Worm (Caenorhabditis elegans) whole organism, L3 larva: ENCODE data around the gene F25F2.1.

ENCODE experiments used
- R02D3.7 ChIP-seq: fragments of 150-350 bp; optimal IDR thresholded peaks from 2 replicates; lab custom pipeline; 2014; ENCODE audit warnings: missing biosample characterization, missing genetic modification characterization
- ZK546.5 ChIP-seq: sonication (generic microtip); optimal IDR thresholded peaks from 2 replicates; lab custom pipeline; 2017; ENCODE audit warnings: missing biosample characterization, missing genetic modification characterization
- aly-2 ChIP-seq: fragments of 150-350 bp; optimal IDR thresholded peaks from 2 replicates; lab custom pipeline; 2014; ENCODE audit warnings: missing biosample characterization, missing genetic modification characterization
- ama-1 ChIP-seq: fragments of 150-350 bp; optimal IDR thresholded peaks from 2 replicates; lab custom pipeline; 2018
- ceh-16 ChIP-seq: sonication (generic microtip); optimal IDR thresholded peaks from 2 replicates; lab custom pipeline; 2017; ENCODE audit warnings: missing biosample characterization, missing genetic modification characterization
- ceh-28 ChIP-seq: fragments of 150-350 bp; optimal IDR thresholded peaks from 2 replicates; lab custom pipeline; 2014; ENCODE audit warnings: missing biosample characterization, missing genetic modification reagents, missing genetic modification characterization
- ceh-82 ChIP-seq: fragments of 150-350 bp; optimal IDR thresholded peaks from 2 replicates; lab custom pipeline; 2014; ENCODE audit warnings: missing biosample characterization, missing genetic modification characterization
- daf-12 ChIP-seq: fragments of 150-350 bp; optimal IDR thresholded peaks from 2 replicates; lab custom pipeline; 2014; ENCODE audit warnings: missing biosample characterization, missing genetic modification reagents, missing genetic modification characterization
- egl-27 ChIP-seq: sonication (generic microtip); optimal IDR thresholded peaks from 4 replicates; lab custom pipeline; 2017; ENCODE audit warnings: missing biosample characterization, missing genetic modification reagents, missing genetic modification characterization
- egl-5 ChIP-seq: fragments of 150-350 bp; optimal IDR thresholded peaks from 2 replicates; lab custom pipeline; 2017; ENCODE audit warnings: missing biosample characterization, missing genetic modification reagents, missing genetic modification characterization, inconsistent platforms
- elt-1 ChIP-seq: fragments of 150-350 bp; optimal IDR thresholded peaks from 2 replicates; lab custom pipeline; 2014; ENCODE audit warnings: missing biosample characterization, missing genetic modification characterization
- elt-2 ChIP-seq: sonication (generic microtip); optimal IDR thresholded peaks from 2 replicates; lab custom pipeline; 2016; ENCODE audit warnings: missing genetic modification reagents, mild to moderate bottlenecking, missing genetic modification characterization, missing compliant biosample characterization
- elt-3 ChIP-seq, 3 experiments: fragments of 150-350 bp in 1 of 3; sonication (generic microtip) in 2 of 3; optimal IDR thresholded peaks; 2 replicates in 2 of 3; 4 replicates in 1 of 3; lab custom pipeline; 2014 to 2017; ENCODE audit warnings: missing biosample characterization in 3 of 3, missing genetic modification characterization in 3 of 3
- eor-1 ChIP-seq, 2 experiments: fragments of 150-350 bp; optimal IDR thresholded peaks; 2 replicates each; lab custom pipeline; 2014 to 2018; ENCODE audit warnings: missing biosample characterization in 2 of 2, missing genetic modification characterization in 2 of 2
- fkh-10 ChIP-seq: sonication (generic microtip); optimal IDR thresholded peaks from 2 replicates; lab custom pipeline; 2017; ENCODE audit warnings: missing biosample characterization, missing genetic modification reagents, missing genetic modification characterization
- fkh-2 ChIP-seq: fragments of 150-350 bp; optimal IDR thresholded peaks from 2 replicates; lab custom pipeline; 2014; ENCODE audit warnings: missing biosample characterization, missing genetic modification reagents, missing genetic modification characterization
- fos-1 ChIP-seq: fragments of 150-350 bp; optimal IDR thresholded peaks from 2 replicates; lab custom pipeline; 2014; ENCODE audit warnings: missing biosample characterization, missing genetic modification characterization
- hmg-11 ChIP-seq: sonication (generic microtip); optimal IDR thresholded peaks from 2 replicates; lab custom pipeline; 2016; ENCODE audit warnings: missing genetic modification characterization, missing compliant biosample characterization
- jun-1 ChIP-seq: fragments of 150-350 bp; optimal IDR thresholded peaks from 2 replicates; lab custom pipeline; 2014; ENCODE audit warnings: missing biosample characterization, missing genetic modification reagents, missing genetic modification characterization
- lin-15B ChIP-seq: fragments of 150-350 bp; optimal IDR thresholded peaks from 2 replicates; lab custom pipeline; 2014; ENCODE audit warnings: missing biosample characterization, missing genetic modification characterization
- lin-39 ChIP-seq: fragments of 150-350 bp; optimal IDR thresholded peaks from 2 replicates; lab custom pipeline; 2018; ENCODE audit warnings: missing biosample characterization, missing genetic modification reagents, missing genetic modification characterization
- lsy-12 ChIP-seq: sonication (generic microtip); optimal IDR thresholded peaks from 2 replicates; lab custom pipeline; 2016; ENCODE audit warnings: mild to moderate bottlenecking, missing genetic modification characterization, missing compliant biosample characterization
- mdl-1 ChIP-seq: fragments of 150-350 bp; optimal IDR thresholded peaks from 2 replicates; lab custom pipeline; 2014; ENCODE audit warnings: missing biosample characterization, missing genetic modification characterization
- nfya-1 ChIP-seq: sonication (generic microtip); optimal IDR thresholded peaks from 2 replicates; lab custom pipeline; 2017; ENCODE audit warnings: missing genetic modification characterization, mild to moderate bottlenecking, missing compliant biosample characterization, antibody characterized with exemption, moderate library complexity; ENCODE audit not compliant: insufficient read depth
- nhr-12 ChIP-seq: fragments of 150-350 bp; optimal IDR thresholded peaks from 2 replicates; lab custom pipeline; 2014; ENCODE audit warnings: missing biosample characterization, missing genetic modification characterization
- nhr-23 ChIP-seq: fragments of 150-350 bp; optimal IDR thresholded peaks from 2 replicates; lab custom pipeline; 2014; ENCODE audit warnings: missing biosample characterization, missing genetic modification reagents, missing genetic modification characterization
- nhr-25 ChIP-seq: sonication (generic microtip); optimal IDR thresholded peaks from 2 replicates; lab custom pipeline; 2017; ENCODE audit warnings: missing biosample characterization, missing genetic modification characterization
- nhr-28 ChIP-seq: fragments of 150-350 bp; optimal IDR thresholded peaks from 2 replicates; lab custom pipeline; 2014; ENCODE audit warnings: missing biosample characterization, missing genetic modification characterization
- nhr-43 ChIP-seq: sonication (generic microtip); optimal IDR thresholded peaks from 2 replicates; lab custom pipeline; 2016; ENCODE audit warnings: mild to moderate bottlenecking, missing genetic modification characterization, missing compliant biosample characterization; ENCODE audit not compliant: poor library complexity, severe bottlenecking
- nhr-76 ChIP-seq: fragments of 150-350 bp; sonication (generic microtip); optimal IDR thresholded peaks from 5 replicates; lab custom pipeline; 2014; ENCODE audit warnings: missing biosample characterization, missing genetic modification characterization
- nhr-77 ChIP-seq: fragments of 150-350 bp; optimal IDR thresholded peaks from 2 replicates; lab custom pipeline; 2014; ENCODE audit warnings: missing biosample characterization, missing genetic modification characterization
- pha-4 ChIP-seq: fragments of 150-350 bp; optimal IDR thresholded peaks from 2 replicates; lab custom pipeline; 2014; ENCODE audit warnings: missing biosample characterization, missing genetic modification reagents, missing genetic modification characterization
- pqm-1 ChIP-seq: fragments of 150-350 bp; optimal IDR thresholded peaks from 2 replicates; lab custom pipeline; 2017; ENCODE audit warnings: missing biosample characterization, missing genetic modification characterization, inconsistent platforms
- sea-2 ChIP-seq: fragments of 150-350 bp; sonication (generic microtip); optimal IDR thresholded peaks from 4 replicates; lab custom pipeline; 2014; ENCODE audit warnings: missing biosample characterization, missing genetic modification reagents, missing genetic modification characterization
- skn-1 ChIP-seq: fragments of 150-350 bp; optimal IDR thresholded peaks from 2 replicates; lab custom pipeline; 2014; ENCODE audit warnings: missing biosample characterization, missing genetic modification characterization
- snpc-4 ChIP-seq: fragments of 150-350 bp; optimal IDR thresholded peaks from 2 replicates; lab custom pipeline; 2014; ENCODE audit warnings: missing biosample characterization, missing genetic modification characterization
- tbx-2 ChIP-seq: sonication (generic microtip); optimal IDR thresholded peaks from 2 replicates; lab custom pipeline; 2016; ENCODE audit warnings: mild to moderate bottlenecking, missing genetic modification characterization, missing compliant biosample characterization
- unc-39 ChIP-seq: sonication (generic microtip); optimal IDR thresholded peaks from 4 replicates; lab custom pipeline; 2017; ENCODE audit warnings: missing biosample characterization, missing genetic modification characterization
- unc-62 ChIP-seq: fragments of 150-350 bp; sonication (generic microtip); optimal IDR thresholded peaks from 4 replicates; lab custom pipeline; 2014; ENCODE audit warnings: missing biosample characterization, missing genetic modification reagents, missing genetic modification characterization
- ztf-11 ChIP-seq: fragments of 150-350 bp; optimal IDR thresholded peaks from 2 replicates; lab custom pipeline; 2014; ENCODE audit warnings: missing biosample characterization, missing genetic modification characterization
- ztf-4 ChIP-seq: fragments of 150-350 bp; optimal IDR thresholded peaks from 2 replicates; lab custom pipeline; 2014; ENCODE audit warnings: missing biosample characterization, missing genetic modification characterization

Gene F25F2.1

DNA sequence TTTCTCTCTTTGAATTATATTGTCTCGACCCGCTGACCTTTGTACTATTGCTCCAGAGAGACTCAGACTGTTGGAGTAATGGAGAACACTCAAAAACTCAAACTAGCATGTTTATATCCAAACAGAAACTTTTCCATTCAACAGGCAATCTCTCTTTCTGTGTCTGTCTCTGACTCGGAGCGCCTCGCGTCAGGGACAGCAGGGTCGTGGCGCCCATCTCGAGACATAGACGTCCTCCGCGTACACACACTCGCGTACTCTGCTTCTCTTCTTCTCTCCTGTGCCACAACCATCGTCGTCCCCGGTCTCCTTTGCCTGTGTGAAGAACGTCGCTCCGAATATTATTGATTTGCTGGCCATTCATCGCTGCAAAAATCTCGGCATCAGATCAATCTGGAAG lies 43.3 kb downstream of the F25F2.1 start:
- TF ChIP-seq nhr-25 (tag; lab: Kevin White, UChicago) (peak; percentile 79), ama-1 (lab: Kevin White, UChicago) (peak; percentile 19), jun-1 (peak; percentile 44), lsy-12 (tag; lab: Kevin White, UChicago) (peak; percentile 48), ceh-16 (tag; lab: Kevin White, UChicago) (no peak), ztf-4 (tag; lab: Kevin White, UChicago) (no peak), ztf-11 (tag; lab: Kevin White, UChicago) (no peak), sea-2 (GFP tag; lab: Kevin White, UChicago) (no peak), nhr-76 (no peak), tbx-2 (tag; lab: Kevin White, UChicago) (no peak), mdl-1 (tag; lab: Kevin White, UChicago) (peak; percentile 16), nhr-28 (tag; lab: Kevin White, UChicago) (no peak), pqm-1 (tag; lab: Kevin White, UChicago) (peak; percentile 81), fos-1 (tag; lab: Kevin White, UChicago) (no peak), unc-39 (tag; lab: Kevin White, UChicago) (no peak), nhr-43 (peak; percentile 11), lin-15B (peak; percentile 72), nfya-1 (tag; lab: Kevin White, UChicago) (peak; percentile 81), pha-4 (tag; lab: Kevin White, UChicago) (peak; percentile 94), egl-5 (peak; percentile 27), fkh-2 (tag; lab: Kevin White, UChicago) (peak; percentile 19), nhr-12 (tag; lab: Kevin White, UChicago) (no peak), ceh-28 (tag; lab: Kevin White, UChicago) (peak; percentile 50), elt-2 (tag; lab: Kevin White, UChicago) (peak; percentile 80), hmg-11 (tag; lab: Kevin White, UChicago) (peak; percentile 91), elt-3 (tag; optimal IDR thresholded peaks at IDR 0.05; lab: Kevin White, UChicago) (no peak), snpc-4 (tag; lab: Kevin White, UChicago) (peak; percentile 38), nhr-23 (peak; percentile 61), R02D3.7 (tag; lab: Kevin White, UChicago) (peak; percentile 52), lin-39 (peak; percentile 87)

DNA sequence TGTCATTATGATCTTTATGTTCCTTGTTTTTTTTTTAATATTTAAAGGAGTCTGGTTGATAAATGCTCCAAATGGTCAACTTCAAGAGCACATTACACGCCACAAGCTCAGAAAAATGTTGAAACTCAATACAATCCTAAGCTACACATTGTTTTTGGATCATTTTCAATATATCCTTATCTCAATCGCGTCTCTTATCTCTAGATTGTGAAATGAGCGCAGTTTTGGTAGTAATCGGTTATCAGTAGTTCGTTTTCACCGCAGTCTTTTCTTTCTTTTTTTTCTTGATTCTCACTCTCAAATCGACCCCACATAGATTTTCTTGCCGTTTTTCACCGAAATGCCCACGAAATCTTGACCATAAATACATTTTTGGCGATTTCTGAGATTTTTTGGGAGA lies 44.2 kb downstream of the F25F2.1 start:
- TF ChIP-seq nhr-25 (tag; lab: Kevin White, UChicago): no peak
- no peak for TF ChIP-seq egl-27 (tag; lab: Kevin White, UChicago)
- no peak for TF ChIP-seq daf-12
- TF ChIP-seq elt-2 (tag; lab: Kevin White, UChicago): peak; percentile 56
- TF ChIP-seq unc-62: no peak
- TF ChIP-seq R02D3.7 (tag; lab: Kevin White, UChicago): no peak
- no peak for TF ChIP-seq nfya-1 (tag; lab: Kevin White, UChicago)
- TF ChIP-seq nhr-76: no peak

DNA sequence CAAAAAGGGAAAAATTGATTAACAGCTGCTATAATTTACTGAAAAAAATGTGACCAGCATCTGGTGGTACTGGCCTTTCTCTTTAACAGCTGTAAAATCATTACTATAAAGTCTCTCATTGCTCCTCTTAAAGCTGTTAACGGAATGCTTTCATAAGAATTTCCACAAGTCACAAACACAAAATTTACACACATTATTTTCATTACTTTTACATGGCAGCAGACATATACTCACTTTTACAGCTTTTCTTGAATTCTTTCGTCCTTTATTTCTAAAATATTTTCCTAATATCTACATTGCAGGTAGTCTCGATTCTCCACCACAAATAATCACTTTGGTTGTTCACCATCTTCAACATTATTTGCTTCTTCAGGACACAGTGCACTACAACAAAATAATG lies 44.7 kb downstream of the F25F2.1 start, which contains the start of gene imph-1:
TSS of gene imph-1 (plus strand) at position 301 of the 400 bp plus-strand sequence.
- TF ChIP-seq lsy-12 (tag; lab: Kevin White, UChicago) (no peak), nfya-1 (tag; lab: Kevin White, UChicago) (no peak), ztf-11 (tag; lab: Kevin White, UChicago) (no peak), ceh-82 (tag; lab: Kevin White, UChicago) (no peak), elt-3 (tag; optimal IDR thresholded peaks at IDR 0.05; lab: Kevin White, UChicago) (no peak), elt-2 (tag; lab: Kevin White, UChicago) (no peak), unc-62 (no peak), eor-1 (tag; optimal IDR thresholded peaks at IDR 0.05; lab: Kevin White, UChicago) (no peak), elt-1 (tag; lab: Kevin White, UChicago) (no peak), mdl-1 (tag; lab: Kevin White, UChicago) (no peak), lin-39 (no peak), fkh-2 (tag; lab: Kevin White, UChicago) (no peak), snpc-4 (tag; lab: Kevin White, UChicago) (no peak), egl-27 (tag; lab: Kevin White, UChicago) (no peak)
- TF ChIP-seq, all 47 proteins: peak for 0

DNA sequence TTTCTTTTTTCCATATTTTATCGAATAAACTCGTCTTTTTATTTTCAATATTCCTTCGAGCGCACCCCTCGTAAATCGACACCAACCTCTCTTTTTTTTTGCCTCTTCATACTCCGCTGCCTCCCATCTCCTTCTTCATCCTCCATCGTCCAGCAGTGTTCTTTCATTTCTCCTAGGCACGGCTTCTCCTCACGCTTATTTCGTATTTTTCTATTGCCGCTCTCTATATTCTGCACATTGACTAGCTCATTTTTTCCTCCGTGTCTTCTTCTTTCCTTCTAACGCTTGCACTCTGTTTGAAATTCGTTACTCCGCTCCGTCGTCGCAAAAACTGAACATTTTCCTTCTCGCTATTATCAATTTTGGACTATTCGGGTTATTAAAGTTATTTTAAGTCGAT lies 46.7 kb downstream of the F25F2.1 start:
- TF ChIP-seq unc-39 (tag; lab: Kevin White, UChicago) (no peak), nhr-77 (tag; lab: Kevin White, UChicago) (no peak), skn-1 (tag; lab: Kevin White, UChicago) (no peak), lin-39 (peak; percentile 16), pqm-1 (tag; lab: Kevin White, UChicago) (no peak), hmg-11 (tag; lab: Kevin White, UChicago) (peak; percentile 12), ztf-11 (tag; lab: Kevin White, UChicago) (no peak), daf-12 (no peak), eor-1 (tag; optimal IDR thresholded peaks at IDR 0.05; lab: Kevin White, UChicago) (no peak), sea-2 (GFP tag; lab: Kevin White, UChicago) (no peak), ztf-4 (tag; lab: Kevin White, UChicago) (no peak), fkh-2 (tag; lab: Kevin White, UChicago) (no peak), fkh-10 (GFP tag; lab: Kevin White, UChicago) (no peak), aly-2 (no peak), elt-2 (tag; lab: Kevin White, UChicago) (no peak), nhr-25 (tag; lab: Kevin White, UChicago) (no peak), ceh-16 (tag; lab: Kevin White, UChicago) (no peak), pha-4 (tag; lab: Kevin White, UChicago) (no peak), nfya-1 (tag; lab: Kevin White, UChicago) (peak; percentile 50), ZK546.5 (tag; lab: Kevin White, UChicago) (no peak), egl-5 (no peak), nhr-23 (no peak), unc-62 (no peak), elt-3 (tag; optimal IDR thresholded peaks at IDR 0.05; lab: Kevin White, UChicago) (no peak)
- TF ChIP-seq, all 47 proteins: peak for 3
